Fruit fly (Drosophila melanogaster): ENCODE measurements around the gene CG9288.

The CG9288 gene

dm6 chr3R:13796071-13796470 lies 16.6 kb downstream of the CG9288 start:
- TF ChIP-seq D1 (tag; optimal IDR thresholded peaks at IDR 0.05) (no peak), rn (GFP tag; IDR thresholded peaks at IDR 0.05) (no peak), CG17806 (tag; optimal IDR thresholded peaks at IDR 0.05) (peak; percentile 0), CG15710 (tag; optimal IDR thresholded peaks at IDR 0.05) (no peak), CG9948 (tag; optimal IDR thresholded peaks at IDR 0.05) (no peak), Pif1A (GFP tag; optimal IDR thresholded peaks at IDR 0.05) (peak; percentile 51), CG32121 (GFP tag; IDR thresholded peaks at IDR 0.05) (peak; percentile 21; the same call in 1 of the 2 replicates), CG10348 (GFP tag; IDR thresholded peaks at IDR 0.05) (no peak), CG4496 (GFP tag; IDR thresholded peaks at IDR 0.05) (peak; percentile 59; the same call in 2 of the 3 replicates), CG8159 (tag; optimal IDR thresholded peaks at IDR 0.05) (no peak), EcR (GFP tag; optimal IDR thresholded peaks at IDR 0.05) (no peak), Snoo (tag; optimal IDR thresholded peaks at IDR 0.05) (peak; percentile 81), gl (tag; optimal IDR thresholded peaks at IDR 0.05) (no peak), CG12605 (GFP tag; IDR thresholded peaks at IDR 0.05) (no peak), Ets98B (GFP tag; IDR thresholded peaks at IDR 0.05) (peak; percentile 75), CG8301 (tag; optimal IDR thresholded peaks at IDR 0.05) (peak; percentile 90), CG14655 (GFP tag; optimal IDR thresholded peaks at IDR 0.05) (peak; percentile 92), fd96Ca (GFP tag; IDR thresholded peaks at IDR 0.05) (no peak), CG34367 (tag; optimal IDR thresholded peaks at IDR 0.05) (no peak), CG13204 (GFP tag; optimal IDR thresholded peaks at IDR 0.05) (no peak), Pif1B (GFP tag; optimal IDR thresholded peaks at IDR 0.05) (peak; percentile 67)

dm6 chr3R:13796607-13797246 lies 17.3 kb downstream of the CG9288 start:
- TF ChIP-seq D1 (tag; optimal IDR thresholded peaks at IDR 0.05) (no peak), EcR (GFP tag; optimal IDR thresholded peaks at IDR 0.05) (peak; percentile 97), CG12605 (GFP tag; IDR thresholded peaks at IDR 0.05) (no peak)

dm6 chr3R:13797269-13797677 lies 17.8 kb downstream of the CG9288 start:
- TF ChIP-seq Pif1B (GFP tag; optimal IDR thresholded peaks at IDR 0.05) (peak; percentile 12), fd96Ca (GFP tag; IDR thresholded peaks at IDR 0.05) (peak; percentile 67; the same call in 2 of the 3 replicates), CG34367 (tag; optimal IDR thresholded peaks at IDR 0.05) (no peak), CG32121 (GFP tag; IDR thresholded peaks at IDR 0.05) (peak; percentile 52), D1 (tag; optimal IDR thresholded peaks at IDR 0.05) (no peak), gl (tag; optimal IDR thresholded peaks at IDR 0.05) (no peak), CG8159 (tag; optimal IDR thresholded peaks at IDR 0.05) (no peak), Pif1A (GFP tag; optimal IDR thresholded peaks at IDR 0.05) (peak; percentile 41), rn (GFP tag; IDR thresholded peaks at IDR 0.05) (0 out of 2 replicates have a peak, but pooled peaks have one; percentile 15), CG4496 (GFP tag; IDR thresholded peaks at IDR 0.05) (peak; percentile 70; the same call in 2 of the 3 replicates), Ets98B (GFP tag; IDR thresholded peaks at IDR 0.05) (peak; percentile 49; the same call in 1 of the 2 replicates), CG12605 (GFP tag; IDR thresholded peaks at IDR 0.05) (no peak), CG8301 (tag; optimal IDR thresholded peaks at IDR 0.05) (peak; percentile 85), CG14655 (GFP tag; optimal IDR thresholded peaks at IDR 0.05) (peak; percentile 88), CG9948 (tag; optimal IDR thresholded peaks at IDR 0.05) (no peak)

- no peak for TF ChIP-seq Ets98B (GFP tag; IDR thresholded peaks at IDR 0.05)
- no peak for TF ChIP-seq CG17806 (tag; optimal IDR thresholded peaks at IDR 0.05)
- no peak for TF ChIP-seq CG12605 (GFP tag; IDR thresholded peaks at IDR 0.05)
- no peak for TF ChIP-seq fd96Ca (GFP tag; IDR thresholded peaks at IDR 0.05)
- no peak for TF ChIP-seq rn (GFP tag; IDR thresholded peaks at IDR 0.05)
- no peak for TF ChIP-seq CG14655 (GFP tag; optimal IDR thresholded peaks at IDR 0.05)
- no peak for TF ChIP-seq CG13204 (GFP tag; optimal IDR thresholded peaks at IDR 0.05)
- no peak for TF ChIP-seq gl (tag; optimal IDR thresholded peaks at IDR 0.05)
Observed at dm6 chr3R:13797823-13798446, 18.5 kb downstream of the CG9288 start.

- TF ChIP-seq CG8301 (tag; optimal IDR thresholded peaks at IDR 0.05) (peak; percentile 7), CG9948 (tag; optimal IDR thresholded peaks at IDR 0.05) (peak; percentile 46), CG15710 (tag; optimal IDR thresholded peaks at IDR 0.05) (peak; percentile 40), CG8159 (tag; optimal IDR thresholded peaks at IDR 0.05) (peak; percentile 65), Snoo (tag; optimal IDR thresholded peaks at IDR 0.05) (peak; percentile 7), CG14655 (GFP tag; optimal IDR thresholded peaks at IDR 0.05) (peak; percentile 46), Ets98B (GFP tag; IDR thresholded peaks at IDR 0.05) (no peak), CG17806 (tag; optimal IDR thresholded peaks at IDR 0.05) (peak; percentile 48), gl (tag; optimal IDR thresholded peaks at IDR 0.05) (no peak)
Observed at dm6 chr3R:13799567-13800429, 20.4 kb downstream of the CG9288 start.

Measured in whole organism, pupa.